Fruit fly (Drosophila melanogaster) S2 (cell line): ENCODE data around the gene Nhe2.

Source experiments
- CG8478 ChIP-seq: fragments of >200 bp; optimal IDR thresholded peaks from 2 replicates; lab custom pipeline; 2018
- CTCF ChIP-seq, 2 experiments: fragments of >200 bp; optimal IDR thresholded peaks; 2 replicates each; lab custom pipeline; 2018

- TF ChIP-seq CG8478 (lab: Kevin White, UChicago) (no peak), CTCF (optimal IDR thresholded peaks at IDR 0.05; lab: Kevin White, UChicago) (no peak)
Measured at dm6 chr2L:21109680-21110079, 5.3 kb downstream of the Nhe2 start.
